Fruit fly (Drosophila melanogaster): ENCODE measurements around the gene RtcB.

The RtcB gene

DNA sequence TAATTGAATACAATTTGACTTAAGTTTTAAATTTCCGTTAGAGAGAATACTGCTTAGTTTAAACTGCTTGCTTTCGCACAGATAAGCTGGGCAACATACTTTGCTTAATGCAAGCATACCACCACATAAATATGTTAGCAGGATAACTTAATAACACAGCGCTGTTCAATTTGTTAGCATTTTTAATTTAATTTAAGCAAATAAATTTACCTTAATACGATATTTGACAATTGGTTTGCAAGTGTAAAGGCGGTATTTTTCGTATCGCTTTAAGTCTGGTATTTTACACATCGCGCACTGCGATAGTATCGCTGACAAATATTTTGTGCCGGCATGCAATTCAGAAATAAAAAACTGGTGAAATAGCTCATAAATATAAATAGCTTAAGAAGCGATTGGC, at the start of gene RtcB:
Gene RtcB, plus strand, starts transcription at position 301 of the 400 bp plus-strand sequence.
- TF ChIP-seq bab1 (GFP tag; optimal IDR thresholded peaks at IDR 0.05), result peak; percentile 0
- no peak for TF ChIP-seq CG33017 (tag; optimal IDR thresholded peaks at IDR 0.05)
- TF ChIP-seq tj (GFP tag; optimal IDR thresholded peaks at IDR 0.05), result peak; percentile 60

dm6 chr2L:19382353-19382752, 48.1 kb upstream of the RtcB start:
- TF ChIP-seq Crg-1 (GFP tag; optimal IDR thresholded peaks at IDR 0.05), result no peak
- TF ChIP-seq pad (GFP tag; optimal IDR thresholded peaks at IDR 0.05), result no peak
- TF ChIP-seq CG14711 (tag; optimal IDR thresholded peaks at IDR 0.05), result no peak
- no peak for TF ChIP-seq Hr96 (GFP tag; optimal IDR thresholded peaks at IDR 0.05)
- TF ChIP-seq Clk (GFP tag; optimal IDR thresholded peaks at IDR 0.05), result no peak
- no peak for TF ChIP-seq CG7101 (tag; optimal IDR thresholded peaks at IDR 0.05)
- TF ChIP-seq ovo (GFP tag; optimal IDR thresholded peaks at IDR 0.05), result no peak
- TF ChIP-seq cic (GFP tag; optimal IDR thresholded peaks at IDR 0.05), result no peak
- TF ChIP-seq bab1 (GFP tag; optimal IDR thresholded peaks at IDR 0.05), result no peak
- no peak for TF ChIP-seq Mnt (GFP tag; optimal IDR thresholded peaks at IDR 0.05)
- no peak for TF ChIP-seq kay (GFP tag; ENCODE audit: borderline replicate concordance)
- no peak for TF ChIP-seq toe (GFP tag; optimal IDR thresholded peaks at IDR 0.05)
- no peak for TF ChIP-seq CG7045 (GFP tag; optimal IDR thresholded peaks at IDR 0.05)
- TF ChIP-seq CG12768 (GFP tag; optimal IDR thresholded peaks at IDR 0.05), result no peak
- no peak for TF ChIP-seq CG33017 (tag; optimal IDR thresholded peaks at IDR 0.05)
- no peak for TF ChIP-seq CG11617 (GFP tag; optimal IDR thresholded peaks at IDR 0.05)

DNA sequence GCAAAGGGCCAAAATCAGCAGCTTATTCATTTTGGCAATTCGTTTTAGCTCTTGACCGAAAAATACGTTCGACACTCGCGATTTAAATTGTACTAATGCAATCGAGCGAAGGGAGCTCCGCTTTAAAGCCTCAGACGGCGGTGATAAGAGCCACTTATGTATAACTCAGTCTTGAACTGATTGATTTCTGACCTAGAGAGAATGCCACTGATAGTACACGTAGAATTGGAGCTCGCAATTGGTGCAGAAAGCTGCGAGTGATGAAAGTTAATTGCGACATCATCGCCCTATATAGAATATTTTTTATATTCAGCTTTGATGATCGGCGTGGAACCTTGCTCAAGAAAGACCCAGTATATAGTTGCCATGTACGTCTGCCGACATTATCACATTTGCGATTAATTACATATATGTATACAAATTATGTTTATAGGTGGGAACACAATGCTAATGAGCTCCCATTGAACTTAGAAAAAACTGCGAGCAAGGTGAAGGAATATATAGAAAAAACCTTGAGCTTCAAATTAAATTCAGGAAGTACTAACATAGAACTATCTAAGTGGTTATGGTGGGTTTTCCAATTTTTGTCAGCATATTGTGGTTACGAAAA, 44.2 kb upstream of the RtcB start, which contains the start of gene fon:
Gene fon, minus strand, starts transcription at position 100 of the 610 bp plus-strand sequence.
- peak; percentile 62 for TF ChIP-seq kay (GFP tag; ENCODE audit: borderline replicate concordance)
- no peak for TF ChIP-seq CG7101 (tag; optimal IDR thresholded peaks at IDR 0.05)
- TF ChIP-seq cic (GFP tag; optimal IDR thresholded peaks at IDR 0.05), result peak; percentile 55

- TF ChIP-seq kay (GFP tag; ENCODE audit: borderline replicate concordance) (no peak), cnc (optimal IDR thresholded peaks at IDR 0.05) (no peak), ovo (GFP tag; optimal IDR thresholded peaks at IDR 0.05) (no peak), toe (GFP tag; optimal IDR thresholded peaks at IDR 0.05) (no peak)
Measured at dm6 chr2L:19388966-19389365, 41.5 kb upstream of the RtcB start.

DNA sequence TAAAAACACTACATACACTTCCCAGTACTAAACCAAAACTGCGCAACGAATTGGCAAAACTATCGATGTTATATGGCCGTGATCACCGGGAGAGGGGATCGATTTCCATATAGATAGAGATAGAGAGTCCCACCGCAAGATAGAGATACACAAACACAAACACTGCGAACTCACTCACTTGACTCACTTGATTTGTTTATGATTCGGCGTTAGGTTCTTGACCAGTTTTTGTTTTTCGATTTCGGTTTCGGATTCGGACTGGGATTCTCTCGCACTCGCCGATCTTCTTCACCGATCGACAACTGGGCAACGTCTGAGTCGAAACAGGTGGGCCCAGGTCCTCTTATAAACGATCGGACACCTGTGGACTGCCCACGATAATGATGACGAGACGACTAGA, 40.7 kb upstream of the RtcB start, which contains the start of gene CG17549:
Gene CG17549, minus strand, starts transcription at position 327 of the 400 bp plus-strand sequence.
- no peak for TF ChIP-seq Crg-1 (GFP tag; optimal IDR thresholded peaks at IDR 0.05)
- TF ChIP-seq ovo (GFP tag; optimal IDR thresholded peaks at IDR 0.05), result no peak
- TF ChIP-seq CG33017 (tag; optimal IDR thresholded peaks at IDR 0.05), result no peak
- no peak for TF ChIP-seq CG12768 (GFP tag; optimal IDR thresholded peaks at IDR 0.05)
- no peak for TF ChIP-seq CG11617 (GFP tag; optimal IDR thresholded peaks at IDR 0.05)
- no peak for TF ChIP-seq CG7045 (GFP tag; optimal IDR thresholded peaks at IDR 0.05)

DNA sequence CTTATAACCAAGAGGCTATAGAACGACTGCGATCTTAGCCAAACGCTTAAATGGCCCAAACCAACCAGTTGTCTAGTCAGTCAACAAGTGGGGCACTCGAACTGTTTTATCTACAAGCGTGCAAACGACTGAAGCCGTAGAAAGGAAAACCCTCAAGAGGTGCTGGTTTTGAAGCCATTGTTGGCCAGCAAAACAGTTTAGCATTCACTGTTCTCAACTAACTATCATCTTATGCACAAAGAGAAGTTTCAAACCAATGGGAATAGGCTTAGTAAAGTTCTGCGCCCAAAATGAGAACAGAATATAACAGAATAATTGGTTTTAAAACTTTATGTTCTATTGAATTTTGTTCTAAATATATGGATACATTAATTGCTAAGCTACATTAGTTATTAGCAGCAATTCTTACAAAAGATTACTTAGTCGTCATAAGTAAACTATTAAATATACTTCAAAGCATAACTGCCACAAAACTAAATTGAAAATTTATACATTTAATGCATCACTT, 36.7 kb upstream of the RtcB start, which contains the start of gene CG31798:
Gene CG31798, plus strand, starts transcription at position 458 of the 508 bp plus-strand sequence.
- TF ChIP-seq Crg-1 (GFP tag; optimal IDR thresholded peaks at IDR 0.05) (no peak), CG5204 (GFP tag; optimal IDR thresholded peaks at IDR 0.05) (no peak), CG7045 (GFP tag; optimal IDR thresholded peaks at IDR 0.05) (no peak)

DNA sequence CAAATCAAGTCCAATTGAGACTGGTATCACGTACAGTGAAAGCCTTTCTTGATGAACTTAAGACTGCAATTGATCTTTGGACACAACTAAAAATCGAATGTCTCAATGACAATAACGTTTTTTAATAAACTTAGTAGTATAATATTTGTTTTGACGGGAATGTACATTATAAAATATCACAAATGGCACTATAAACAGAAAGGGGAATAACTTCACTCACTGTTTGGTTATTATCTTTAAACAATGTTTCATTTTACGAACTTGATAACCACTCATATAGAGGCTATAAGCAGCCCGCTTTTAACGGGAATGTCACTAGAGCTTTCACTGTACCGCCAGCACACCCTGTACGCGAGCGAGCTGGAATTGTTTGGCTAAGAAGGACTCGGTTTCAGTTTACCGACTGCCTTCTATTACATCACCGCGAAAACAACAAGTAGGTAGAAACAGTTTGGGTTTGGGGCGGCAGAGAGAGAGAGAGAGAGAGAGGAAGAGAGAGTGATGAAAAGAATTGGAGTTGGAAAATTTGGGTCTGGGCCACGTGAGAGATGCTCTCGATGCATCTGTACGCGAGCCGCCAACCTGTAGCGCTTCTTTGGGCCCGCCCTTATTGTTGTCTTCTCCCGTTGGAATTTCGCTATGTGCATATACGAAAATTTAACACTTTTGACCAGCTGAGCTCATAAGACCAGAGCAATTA, 32.7 kb upstream of the RtcB start:
- TF ChIP-seq CG12768 (GFP tag; optimal IDR thresholded peaks at IDR 0.05) (peak; percentile 68), CG11617 (GFP tag; optimal IDR thresholded peaks at IDR 0.05) (peak; percentile 42), toe (GFP tag; optimal IDR thresholded peaks at IDR 0.05) (peak; percentile 53), CG7101 (tag; optimal IDR thresholded peaks at IDR 0.05) (peak; percentile 48), ovo (GFP tag; optimal IDR thresholded peaks at IDR 0.05) (no peak), pad (GFP tag; optimal IDR thresholded peaks at IDR 0.05) (no peak), Clk (GFP tag; optimal IDR thresholded peaks at IDR 0.05) (peak; percentile 21), cnc (optimal IDR thresholded peaks at IDR 0.05) (no peak), Hr96 (GFP tag; optimal IDR thresholded peaks at IDR 0.05) (peak; percentile 43), CG33017 (tag; optimal IDR thresholded peaks at IDR 0.05) (peak; percentile 29), tj (GFP tag; optimal IDR thresholded peaks at IDR 0.05) (no peak), cic (GFP tag; optimal IDR thresholded peaks at IDR 0.05) (peak; percentile 2), kay (GFP tag; ENCODE audit: borderline replicate concordance) (no peak), CG7045 (GFP tag; optimal IDR thresholded peaks at IDR 0.05) (peak; percentile 23), bab1 (GFP tag; optimal IDR thresholded peaks at IDR 0.05) (no peak), Crg-1 (GFP tag; optimal IDR thresholded peaks at IDR 0.05) (no peak), CG5204 (GFP tag; optimal IDR thresholded peaks at IDR 0.05) (peak; percentile 40)
